Fruit fly (Drosophila melanogaster) S2 (cell line): ENCODE results near the gene CG7778.

Experiments
- CG8478 ChIP-seq: fragments of >200 bp; optimal IDR thresholded peaks from 2 replicates; lab custom pipeline; 2018
- CTCF ChIP-seq, 2 experiments: fragments of >200 bp; optimal IDR thresholded peaks; 2 replicates each; lab custom pipeline; 2018

- TF ChIP-seq CTCF (optimal IDR thresholded peaks at IDR 0.05; lab: Kevin White, UChicago) (no peak), CG8478 (lab: Kevin White, UChicago) (no peak)
These were observed 47.8 kb downstream of the CG7778 start, which contains the start of gene lectin-29Ca for dm6 chr2L:8394180-8394579.
